Worm (Caenorhabditis elegans): ENCODE results near the gene fat-4.

The fat-4 gene

ce11 chrIV:9850931-9851330 lies 51.7 kb downstream of the fat-4 start, which contains the start of gene ssp-10:
Gene ssp-10, minus strand, starts transcription at chrIV:9851031.
- TF ChIP-seq Y105C5A.15 (GFP tag; IDR thresholded peaks at IDR 0.05) = no peak
- TF ChIP-seq zip-2 (tag; optimal IDR thresholded peaks at IDR 0.05) = no peak
- TF ChIP-seq unc-39 (tag; optimal IDR thresholded peaks at IDR 0.05) = no peak
- no peak for TF ChIP-seq madf-9 (GFP tag; conservative IDR thresholded peaks at IDR 0.05)
- TF ChIP-seq ceh-28 (tag; optimal IDR thresholded peaks at IDR 0.05) = no peak
- TF ChIP-seq dmd-6 (GFP tag; IDR thresholded peaks at IDR 0.05) = no peak
- TF ChIP-seq mep-1 (tag; optimal IDR thresholded peaks at IDR 0.05) = no peak
- TF ChIP-seq Y75B8A.6 (GFP tag; IDR thresholded peaks at IDR 0.05) = no peak
- no peak for TF ChIP-seq daf-16 (GFP tag; optimal IDR thresholded peaks at IDR 0.05)
- no peak for TF ChIP-seq daf-16 (tag; optimal IDR thresholded peaks at IDR 0.05)
- no peak for TF ChIP-seq zfp-3 (GFP tag; conservative IDR thresholded peaks at IDR 0.05)
- no peak for TF ChIP-seq lim-7 (GFP tag; IDR thresholded peaks at IDR 0.05)
- no peak for TF ChIP-seq nhr-102 (tag; optimal IDR thresholded peaks at IDR 0.05)
- TF ChIP-seq dpl-1 (GFP tag; optimal IDR thresholded peaks at IDR 0.05) = no peak
- no peak for TF ChIP-seq snpc-1.2 (GFP tag; IDR thresholded peaks at IDR 0.05)
- no peak for TF ChIP-seq nhr-10 (tag; optimal IDR thresholded peaks at IDR 0.05)
